Fruit fly (Drosophila melanogaster): ENCODE results near the gene CG10019.
A peak's percentile ranks its signal among the peaks of the same experiment; 100 is the strongest.

Gene CG10019

DNA sequence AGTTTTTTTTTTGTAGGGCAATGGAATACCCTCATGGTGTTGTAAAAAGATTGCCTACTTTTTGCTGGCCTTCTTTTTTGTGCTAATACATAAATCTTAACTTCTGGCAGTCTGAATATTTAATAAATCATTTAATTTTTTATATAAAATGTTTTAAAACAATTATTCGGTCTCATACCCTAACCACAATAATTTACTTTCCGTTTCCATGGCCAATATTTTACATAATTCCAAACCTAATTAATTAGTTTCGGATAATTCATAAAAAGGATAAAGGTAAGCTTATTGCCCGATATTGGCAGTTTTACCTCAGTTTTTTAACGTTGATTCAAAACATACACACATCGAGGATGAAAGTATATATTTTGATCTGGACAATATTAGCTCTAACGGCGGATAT, 30.4 kb upstream of the CG10019 start, which contains the start of gene CG42465:
TSS of gene CG42465 (plus strand) at position 301 of the 400 bp plus-strand sequence.
- no peak for TF ChIP-seq Snoo (tag; optimal IDR thresholded peaks at IDR 0.05)
- TF ChIP-seq CG12605 (GFP tag; IDR thresholded peaks at IDR 0.05) = no peak
- TF ChIP-seq CG9948 (tag; optimal IDR thresholded peaks at IDR 0.05) = no peak
- no peak for TF ChIP-seq CG8301 (tag; optimal IDR thresholded peaks at IDR 0.05)
- TF ChIP-seq D1 (tag; optimal IDR thresholded peaks at IDR 0.05) = no peak
- TF ChIP-seq CG34367 (tag; optimal IDR thresholded peaks at IDR 0.05) = no peak
- TF ChIP-seq gl (tag; optimal IDR thresholded peaks at IDR 0.05) = no peak
- no peak for TF ChIP-seq Ets98B (GFP tag; IDR thresholded peaks at IDR 0.05)
- TF ChIP-seq Pif1B (GFP tag; optimal IDR thresholded peaks at IDR 0.05) = no peak

DNA sequence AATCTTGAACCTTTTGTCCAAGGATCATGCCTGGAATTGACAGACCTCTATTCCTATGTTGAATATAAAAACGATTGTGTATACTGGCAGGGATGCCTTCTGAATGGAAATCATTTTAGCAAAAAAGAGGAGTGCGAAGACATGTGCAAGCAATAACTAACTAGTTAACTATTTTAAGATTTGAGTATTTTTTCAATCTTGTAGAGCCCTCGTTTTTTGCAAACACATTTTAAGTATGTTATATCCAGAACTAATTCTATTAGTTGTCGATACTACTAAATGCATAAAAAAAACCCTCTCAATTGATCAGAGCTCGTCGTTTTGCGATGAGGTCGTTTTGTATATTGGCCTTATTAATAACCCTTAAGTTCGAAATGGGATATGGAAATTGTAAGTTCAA, 29.9 kb upstream of the CG10019 start, which contains the start of gene Sfp24C1:
TSS of gene Sfp24C1 (plus strand) at position 301 of the 400 bp plus-strand sequence.
- TF ChIP-seq gl (tag; optimal IDR thresholded peaks at IDR 0.05) (no peak), Ets98B (GFP tag; IDR thresholded peaks at IDR 0.05) (no peak), CG14655 (GFP tag; optimal IDR thresholded peaks at IDR 0.05) (no peak), CG17806 (tag; optimal IDR thresholded peaks at IDR 0.05) (no peak), EcR (GFP tag; optimal IDR thresholded peaks at IDR 0.05) (no peak), CG4496 (GFP tag; IDR thresholded peaks at IDR 0.05) (no peak), CG32121 (GFP tag; IDR thresholded peaks at IDR 0.05) (no peak), fd96Ca (GFP tag; IDR thresholded peaks at IDR 0.05) (no peak), Pif1A (GFP tag; optimal IDR thresholded peaks at IDR 0.05) (no peak), CG12605 (GFP tag; IDR thresholded peaks at IDR 0.05) (no peak), CG8301 (tag; optimal IDR thresholded peaks at IDR 0.05) (no peak), Snoo (tag; optimal IDR thresholded peaks at IDR 0.05) (no peak), CG8159 (tag; optimal IDR thresholded peaks at IDR 0.05) (no peak), CG34367 (tag; optimal IDR thresholded peaks at IDR 0.05) (no peak), CG13204 (GFP tag; optimal IDR thresholded peaks at IDR 0.05) (no peak), CG9948 (tag; optimal IDR thresholded peaks at IDR 0.05) (no peak), CG10348 (GFP tag; IDR thresholded peaks at IDR 0.05) (no peak), CG15710 (tag; optimal IDR thresholded peaks at IDR 0.05) (no peak), Pif1B (GFP tag; optimal IDR thresholded peaks at IDR 0.05) (no peak)

dm6 chr2L:3700990-3701389, 29.3 kb upstream of the CG10019 start, which contains the start of gene CG42467:
TSS of gene CG42467 (plus strand) at chr2L:3701290.
- TF ChIP-seq CG4496 (GFP tag; IDR thresholded peaks at IDR 0.05) = no peak
- TF ChIP-seq gl (tag; optimal IDR thresholded peaks at IDR 0.05) = no peak
- no peak for TF ChIP-seq CG34367 (tag; optimal IDR thresholded peaks at IDR 0.05)
- no peak for TF ChIP-seq CG32121 (GFP tag; IDR thresholded peaks at IDR 0.05)

dm6 chr2L:3701526-3701925, 28.7 kb upstream of the CG10019 start, which contains the start of gene CG43145:
TSS of gene CG43145 (plus strand) at chr2L:3701826.
- no peak for TF ChIP-seq EcR (GFP tag; optimal IDR thresholded peaks at IDR 0.05)
- TF ChIP-seq rn (GFP tag; IDR thresholded peaks at IDR 0.05) = no peak
- no peak for TF ChIP-seq CG4496 (GFP tag; IDR thresholded peaks at IDR 0.05)
- no peak for TF ChIP-seq gl (tag; optimal IDR thresholded peaks at IDR 0.05)
- TF ChIP-seq Snoo (tag; optimal IDR thresholded peaks at IDR 0.05) = no peak
- TF ChIP-seq fd96Ca (GFP tag; IDR thresholded peaks at IDR 0.05) = no peak
- TF ChIP-seq CG14655 (GFP tag; optimal IDR thresholded peaks at IDR 0.05) = no peak
- no peak for TF ChIP-seq CG9948 (tag; optimal IDR thresholded peaks at IDR 0.05)
- no peak for TF ChIP-seq CG10348 (GFP tag; IDR thresholded peaks at IDR 0.05)
- no peak for TF ChIP-seq CG13204 (GFP tag; optimal IDR thresholded peaks at IDR 0.05)
- no peak for TF ChIP-seq D1 (tag; optimal IDR thresholded peaks at IDR 0.05)

- no peak for TF ChIP-seq EcR (GFP tag; optimal IDR thresholded peaks at IDR 0.05)
- peak; percentile 89 for TF ChIP-seq CG14655 (GFP tag; optimal IDR thresholded peaks at IDR 0.05)
- TF ChIP-seq CG34367 (tag; optimal IDR thresholded peaks at IDR 0.05) = peak; percentile 47
- peak; percentile 81 for TF ChIP-seq Pif1B (GFP tag; optimal IDR thresholded peaks at IDR 0.05)
- TF ChIP-seq Pif1A (GFP tag; optimal IDR thresholded peaks at IDR 0.05) = peak; percentile 82
- no peak for TF ChIP-seq gl (tag; optimal IDR thresholded peaks at IDR 0.05)
- TF ChIP-seq CG4496 (GFP tag; IDR thresholded peaks at IDR 0.05) = peak; percentile 96
- TF ChIP-seq D1 (tag; optimal IDR thresholded peaks at IDR 0.05) = no peak
- peak; percentile 72 for TF ChIP-seq Snoo (tag; optimal IDR thresholded peaks at IDR 0.05)
- TF ChIP-seq rn (GFP tag; IDR thresholded peaks at IDR 0.05) = peak; percentile 91
- TF ChIP-seq CG17806 (tag; optimal IDR thresholded peaks at IDR 0.05) = peak; percentile 69
- no peak for TF ChIP-seq CG15710 (tag; optimal IDR thresholded peaks at IDR 0.05)
- TF ChIP-seq Ets98B (GFP tag; IDR thresholded peaks at IDR 0.05) = peak; percentile 96
- TF ChIP-seq CG9948 (tag; optimal IDR thresholded peaks at IDR 0.05) = no peak
- TF ChIP-seq fd96Ca (GFP tag; IDR thresholded peaks at IDR 0.05) = peak; percentile 97
- TF ChIP-seq CG13204 (GFP tag; optimal IDR thresholded peaks at IDR 0.05) = no peak
- peak; percentile 90 for TF ChIP-seq CG10348 (GFP tag; IDR thresholded peaks at IDR 0.05)
- peak; percentile 91 for TF ChIP-seq CG12605 (GFP tag; IDR thresholded peaks at IDR 0.05)
- peak; percentile 96 for TF ChIP-seq CG32121 (GFP tag; IDR thresholded peaks at IDR 0.05)
- TF ChIP-seq CG8159 (tag; optimal IDR thresholded peaks at IDR 0.05) = no peak
- peak; percentile 85 for TF ChIP-seq CG8301 (tag; optimal IDR thresholded peaks at IDR 0.05)
Measured at dm6 chr2L:3703260-3703659, 27.0 kb upstream of the CG10019 start, which contains the start of gene CG2816. TSS of gene CG2816 (plus strand) at chr2L:3703659.

DNA sequence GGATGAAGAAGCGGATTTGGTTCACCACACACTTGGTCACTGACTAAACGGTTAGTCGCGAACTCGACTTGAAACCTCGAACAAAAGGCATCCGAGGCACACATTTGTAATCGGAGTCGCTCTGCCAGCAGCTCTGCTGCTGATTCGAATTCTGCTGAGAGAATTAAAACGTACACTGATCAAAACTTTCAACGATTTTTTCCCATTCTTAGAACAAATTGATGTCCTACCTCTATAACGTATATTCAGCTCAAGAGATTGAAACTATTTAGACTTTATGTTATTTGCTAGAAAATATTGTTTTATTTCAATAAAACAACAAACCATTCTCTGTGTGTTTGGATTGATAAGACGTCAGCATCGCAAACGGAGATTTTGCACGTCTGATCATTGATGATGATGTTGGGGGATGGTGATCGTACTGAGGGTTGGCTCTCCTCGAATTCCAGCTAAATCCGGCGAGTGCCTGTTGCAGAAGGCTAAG, 24.8 kb upstream of the CG10019 start, which contains the start of gene CG31778:
TSS of gene CG31778 (minus strand) at position 51 of the 484 bp plus-strand sequence.
- TF ChIP-seq CG4496 (GFP tag; IDR thresholded peaks at IDR 0.05) = peak; percentile 87
- peak; percentile 58 for TF ChIP-seq Pif1B (GFP tag; optimal IDR thresholded peaks at IDR 0.05)
- TF ChIP-seq Ets98B (GFP tag; IDR thresholded peaks at IDR 0.05) = peak; percentile 84
- peak; percentile 76 for TF ChIP-seq CG32121 (GFP tag; IDR thresholded peaks at IDR 0.05)
- TF ChIP-seq EcR (GFP tag; optimal IDR thresholded peaks at IDR 0.05) = no peak
- TF ChIP-seq CG12605 (GFP tag; IDR thresholded peaks at IDR 0.05) = peak; percentile 58
- TF ChIP-seq D1 (tag; optimal IDR thresholded peaks at IDR 0.05) = no peak
- TF ChIP-seq fd96Ca (GFP tag; IDR thresholded peaks at IDR 0.05) = peak; percentile 69
- peak; percentile 70 for TF ChIP-seq CG8301 (tag; optimal IDR thresholded peaks at IDR 0.05)
- TF ChIP-seq gl (tag; optimal IDR thresholded peaks at IDR 0.05) = peak; percentile 45
- TF ChIP-seq Pif1A (GFP tag; optimal IDR thresholded peaks at IDR 0.05) = peak; percentile 56
- TF ChIP-seq CG14655 (GFP tag; optimal IDR thresholded peaks at IDR 0.05) = peak; percentile 73
- peak; percentile 36; the same call in 1 of the 2 replicates for TF ChIP-seq rn (GFP tag; IDR thresholded peaks at IDR 0.05)
- TF ChIP-seq CG17806 (tag; optimal IDR thresholded peaks at IDR 0.05) = peak; percentile 81
- TF ChIP-seq CG13204 (GFP tag; optimal IDR thresholded peaks at IDR 0.05) = peak; percentile 15
- peak; percentile 80 for TF ChIP-seq CG15710 (tag; optimal IDR thresholded peaks at IDR 0.05)
- TF ChIP-seq CG34367 (tag; optimal IDR thresholded peaks at IDR 0.05) = peak; percentile 74
- TF ChIP-seq Snoo (tag; optimal IDR thresholded peaks at IDR 0.05) = peak; percentile 79
- peak; percentile 60 for TF ChIP-seq CG9948 (tag; optimal IDR thresholded peaks at IDR 0.05)
- no peak for TF ChIP-seq CG10348 (GFP tag; IDR thresholded peaks at IDR 0.05)
- peak; percentile 77 for TF ChIP-seq CG8159 (tag; optimal IDR thresholded peaks at IDR 0.05)
